Fruit fly (Drosophila melanogaster): ENCODE results near the gene Ptpa.

DNA sequence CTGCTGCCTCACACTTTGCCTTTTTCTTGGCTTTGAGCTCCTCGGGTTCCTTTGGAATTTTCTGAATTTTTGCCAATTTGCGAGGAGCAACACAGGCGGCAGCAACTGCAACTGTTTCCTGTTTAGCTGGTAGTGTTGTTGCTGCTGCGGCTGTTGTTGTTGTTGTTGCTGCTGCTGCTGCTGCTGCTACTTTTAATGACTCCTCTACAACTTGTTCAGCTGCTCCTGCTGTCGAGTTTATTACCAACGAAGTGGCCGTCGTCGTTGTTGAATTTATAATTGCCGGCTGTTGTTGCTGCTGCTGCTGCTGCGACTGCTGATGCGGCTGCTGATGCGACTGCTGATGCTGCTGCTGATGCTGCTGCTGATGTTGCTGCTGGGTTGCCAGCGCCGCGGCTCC lies 23.9 kb upstream of the Ptpa start:
- TF ChIP-seq chm (GFP tag; IDR thresholded peaks at IDR 0.05) (no peak), Ada2b (GFP tag; IDR thresholded peaks at IDR 0.05) (no peak), row (GFP tag; IDR thresholded peaks at IDR 0.05) (no peak)
